Worm (Caenorhabditis elegans) whole organism, L2 larva: ENCODE results near the gene cbp-1.

Source experiments
- F13H6.1 ChIP-seq: sonication (generic microtip); optimal IDR thresholded peaks from 2 replicates; lab custom pipeline; 2016; ENCODE audit warnings: missing genetic modification characterization, missing compliant biosample characterization
- R02D3.7 ChIP-seq: fragments of 150-350 bp; optimal IDR thresholded peaks from 2 replicates; lab custom pipeline; 2014; ENCODE audit warnings: missing biosample characterization, missing genetic modification characterization
- Y55F3AM.14 ChIP-seq: fragments of 200-800 bp; sonication (Bioruptor generic); optimal IDR thresholded peaks from 2 replicates; lab custom pipeline; 2018; ENCODE audit warnings: mild to moderate bottlenecking, missing genetic modification characterization, missing compliant biosample characterization
- ZK546.5 ChIP-seq: sonication (generic microtip); optimal IDR thresholded peaks from 2 replicates; lab custom pipeline; 2017; ENCODE audit warnings: missing biosample characterization, missing genetic modification characterization
- alr-1 ChIP-seq: fragments of 150-350 bp; optimal IDR thresholded peaks from 2 replicates; lab custom pipeline; 2014; ENCODE audit warnings: missing biosample characterization, missing genetic modification characterization
- aly-2 ChIP-seq: fragments of 150-350 bp; optimal IDR thresholded peaks from 2 replicates; lab custom pipeline; 2014; ENCODE audit warnings: missing biosample characterization, missing genetic modification characterization
- ama-1 ChIP-seq: fragments of 150-350 bp; optimal IDR thresholded peaks from 2 replicates; lab custom pipeline; 2018; ENCODE audit warnings: inconsistent platforms
- blmp-1 ChIP-seq: sonication (generic microtip); optimal IDR thresholded peaks from 2 replicates; lab custom pipeline; 2017; ENCODE audit warnings: missing genetic modification characterization, mild to moderate bottlenecking, missing compliant biosample characterization, antibody characterized with exemption, moderate library complexity; ENCODE audit not compliant: insufficient read depth
- ceh-16 ChIP-seq: fragments of 150-350 bp; optimal IDR thresholded peaks from 2 replicates; lab custom pipeline; 2014; ENCODE audit warnings: missing biosample characterization, missing genetic modification characterization
- crh-2 ChIP-seq: sonication (generic microtip); optimal IDR thresholded peaks from 2 replicates; lab custom pipeline; 2017; ENCODE audit warnings: missing biosample characterization, missing genetic modification characterization
- dmd-4 ChIP-seq: sonication (generic microtip); optimal IDR thresholded peaks from 2 replicates; lab custom pipeline; 2017; ENCODE audit warnings: missing biosample characterization, missing genetic modification characterization
- elt-1 ChIP-seq: fragments of 150-350 bp; optimal IDR thresholded peaks from 2 replicates; lab custom pipeline; 2014; ENCODE audit warnings: missing biosample characterization, missing genetic modification characterization
- elt-3 ChIP-seq: sonication (generic microtip); optimal IDR thresholded peaks from 2 replicates; lab custom pipeline; 2017; ENCODE audit warnings: missing biosample characterization, missing genetic modification characterization
- fos-1 ChIP-seq: fragments of 150-350 bp; optimal IDR thresholded peaks from 2 replicates; lab custom pipeline; 2014; ENCODE audit warnings: missing biosample characterization, missing genetic modification characterization
- lin-11 ChIP-seq: fragments of 150-350 bp; sonication (generic microtip); optimal IDR thresholded peaks from 2 replicates; lab custom pipeline; 2014; ENCODE audit warnings: missing biosample characterization, missing genetic modification characterization, inconsistent platforms, mixed read lengths
- lin-13 ChIP-seq: fragments of 150-350 bp; optimal IDR thresholded peaks from 2 replicates; lab custom pipeline; 2014; ENCODE audit warnings: missing biosample characterization, missing genetic modification reagents, missing genetic modification characterization
- lin-39 ChIP-seq: fragments of 150-350 bp; optimal IDR thresholded peaks from 2 replicates; lab custom pipeline; 2014; ENCODE audit warnings: missing biosample characterization, missing genetic modification reagents, missing genetic modification characterization
- lsy-2 ChIP-seq, 2 experiments: fragments of 150-350 bp in 1 of 2; sonication (generic microtip) in 1 of 2; optimal IDR thresholded peaks; 2 replicates each; lab custom pipeline; 2014 to 2017; ENCODE audit warnings: missing biosample characterization in 2 of 2, missing genetic modification characterization in 2 of 2
- mab-5 ChIP-seq: fragments of 150-350 bp; optimal IDR thresholded peaks from 2 replicates; lab custom pipeline; 2014; ENCODE audit warnings: missing biosample characterization, missing genetic modification characterization
- nhr-11 ChIP-seq: fragments of 150-350 bp; optimal IDR thresholded peaks from 2 replicates; lab custom pipeline; 2014; ENCODE audit warnings: missing biosample characterization, missing genetic modification characterization
- nhr-12 ChIP-seq: fragments of 150-350 bp; optimal IDR thresholded peaks from 2 replicates; lab custom pipeline; 2014; ENCODE audit warnings: missing biosample characterization, missing genetic modification characterization
- nhr-129 ChIP-seq: fragments of 150-350 bp; optimal IDR thresholded peaks from 2 replicates; lab custom pipeline; 2014; ENCODE audit warnings: missing biosample characterization, missing genetic modification characterization
- nhr-23 ChIP-seq: fragments of 150-350 bp; optimal IDR thresholded peaks from 2 replicates; lab custom pipeline; 2014; ENCODE audit warnings: missing biosample characterization, missing genetic modification reagents, missing genetic modification characterization
- nhr-237 ChIP-seq: fragments of 150-350 bp; optimal IDR thresholded peaks from 2 replicates; lab custom pipeline; 2014; ENCODE audit warnings: missing biosample characterization, missing genetic modification characterization
- nhr-25 ChIP-seq: fragments of 150-350 bp; sonication (generic microtip); optimal IDR thresholded peaks from 3 replicates; lab custom pipeline; 2014; ENCODE audit warnings: missing biosample characterization, missing genetic modification characterization
- nhr-6 ChIP-seq: fragments of 150-350 bp; optimal IDR thresholded peaks from 2 replicates; lab custom pipeline; 2014; ENCODE audit warnings: missing biosample characterization, missing genetic modification characterization
- nhr-77 ChIP-seq: fragments of 150-350 bp; optimal IDR thresholded peaks from 2 replicates; lab custom pipeline; 2014; ENCODE audit warnings: missing biosample characterization, missing genetic modification characterization
- sem-4 ChIP-seq: fragments of 150-350 bp; optimal IDR thresholded peaks from 2 replicates; lab custom pipeline; 2014; ENCODE audit warnings: missing biosample characterization, missing genetic modification reagents, missing genetic modification characterization
- skn-1 ChIP-seq: sonication (generic microtip); optimal IDR thresholded peaks from 2 replicates; lab custom pipeline; 2017; ENCODE audit warnings: missing biosample characterization, missing genetic modification characterization
- sma-3 ChIP-seq: sonication (generic microtip); optimal IDR thresholded peaks from 2 replicates; lab custom pipeline; 2016; ENCODE audit warnings: missing genetic modification reagents, missing genetic modification characterization, missing compliant biosample characterization
- snpc-4 ChIP-seq: fragments of 150-350 bp; optimal IDR thresholded peaks from 2 replicates; lab custom pipeline; 2014; ENCODE audit warnings: missing biosample characterization, missing genetic modification characterization
- unc-39 ChIP-seq: fragments of 150-350 bp; optimal IDR thresholded peaks from 2 replicates; lab custom pipeline; 2014; ENCODE audit warnings: missing biosample characterization, missing genetic modification characterization
- unc-55 ChIP-seq: fragments of 150-350 bp; sonication (generic microtip); optimal IDR thresholded peaks from 3 replicates; lab custom pipeline; 2014; ENCODE audit warnings: missing biosample characterization, missing genetic modification reagents, missing genetic modification characterization
- unc-62 ChIP-seq: fragments of 150-350 bp; optimal IDR thresholded peaks from 2 replicates; lab custom pipeline; 2014; ENCODE audit warnings: missing biosample characterization, missing genetic modification reagents, missing genetic modification characterization
- zag-1 ChIP-seq: fragments of 150-350 bp; optimal IDR thresholded peaks from 2 replicates; lab custom pipeline; 2014; ENCODE audit warnings: missing biosample characterization, missing genetic modification characterization
- ztf-1 ChIP-seq: fragments of 200-800 bp; sonication (Bioruptor generic); conservative IDR thresholded peaks from 2 replicates; pipeline ENCODE4 v1.3.6; 2022; ENCODE audit warnings: missing genetic modification characterization, missing compliant biosample characterization
- ztf-4 ChIP-seq: fragments of 150-350 bp; optimal IDR thresholded peaks from 2 replicates; lab custom pipeline; 2014; ENCODE audit warnings: missing biosample characterization, missing genetic modification characterization

cbp-1 gene

DNA sequence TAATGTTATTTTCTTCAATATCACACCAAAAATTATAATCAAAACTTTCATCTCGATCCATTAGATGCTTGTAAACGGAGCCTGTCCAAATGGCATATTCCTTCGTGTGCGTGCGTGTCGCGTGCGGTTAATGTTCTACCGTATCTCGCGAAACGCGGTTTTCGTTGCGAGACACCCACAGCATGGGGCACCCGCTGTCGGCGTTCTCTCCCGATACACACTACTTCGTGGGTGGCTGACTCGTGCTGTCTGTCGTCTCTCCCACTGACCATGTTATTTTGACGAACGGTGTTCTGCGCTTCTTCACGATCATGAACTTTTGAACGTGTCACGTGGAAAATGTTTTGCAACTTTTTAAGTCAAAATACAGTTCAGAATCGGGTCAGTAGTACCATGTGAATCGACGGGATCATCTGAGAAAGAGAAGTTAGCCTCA lies 826 bp upstream of the cbp-1 start (continued):
- TF ChIP-seq nhr-23 (tag; lab: Kevin White, UChicago) (no peak), nhr-11 (tag; lab: Kevin White, UChicago) (no peak), blmp-1 (tag; lab: Kevin White, UChicago) (peak; percentile 83), sma-3 (GFP tag; lab: Kevin White, UChicago) (peak; percentile 100), F13H6.1 (peak; percentile 99), nhr-129 (tag; lab: Kevin White, UChicago) (peak; percentile 98), sem-4 (peak; percentile 98), unc-55 (GFP tag; lab: Kevin White, UChicago) (peak; percentile 96), R02D3.7 (peak; percentile 59), alr-1 (no peak), lin-13 (peak; percentile 97), lin-11 (tag; lab: Kevin White, UChicago) (peak; percentile 98), snpc-4 (tag; lab: Kevin White, UChicago) (peak; percentile 86), mab-5 (tag; lab: Kevin White, UChicago) (peak; percentile 77), crh-2 (tag; lab: Kevin White, UChicago) (peak; percentile 99), zag-1 (tag; lab: Kevin White, UChicago) (peak; percentile 94), ceh-16 (peak; percentile 99), aly-2 (tag; lab: Kevin White, UChicago) (no peak), elt-1 (tag; lab: Kevin White, UChicago) (peak; percentile 57), nhr-77 (tag; lab: Kevin White, UChicago) (peak; percentile 47), dmd-4 (tag; lab: Kevin White, UChicago) (no peak), ztf-4 (tag; lab: Kevin White, UChicago) (peak; percentile 99), nhr-6 (tag; lab: Kevin White, UChicago) (peak; percentile 94), ZK546.5 (tag; lab: Kevin White, UChicago) (peak; percentile 91), ztf-1 (GFP tag; lab: Robert Waterston, UW) (0 out of 2 replicates have a peak, but pooled peaks have one; percentile 45), nhr-12 (tag; lab: Kevin White, UChicago) (peak; percentile 61)

DNA sequence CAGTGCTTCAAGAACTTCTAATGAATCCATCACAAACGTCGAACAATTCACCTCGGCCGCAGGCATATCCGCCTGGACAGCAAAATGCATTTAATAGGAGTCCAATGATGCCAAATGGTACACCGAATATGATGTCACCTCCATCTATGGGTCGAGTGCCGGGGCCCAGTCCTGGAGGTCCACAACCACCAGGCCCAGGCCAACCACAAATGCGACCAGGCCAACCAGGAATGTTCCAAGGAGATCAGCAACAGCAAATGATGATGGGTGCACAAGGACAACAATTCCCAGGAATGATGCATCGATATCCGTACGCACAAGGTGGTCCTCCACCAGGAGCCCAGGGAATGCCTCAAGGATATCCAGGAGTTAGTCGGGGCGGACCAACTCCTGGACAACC lies 786 bp downstream of the cbp-1 start:
- TF ChIP-seq R02D3.7: no peak

DNA sequence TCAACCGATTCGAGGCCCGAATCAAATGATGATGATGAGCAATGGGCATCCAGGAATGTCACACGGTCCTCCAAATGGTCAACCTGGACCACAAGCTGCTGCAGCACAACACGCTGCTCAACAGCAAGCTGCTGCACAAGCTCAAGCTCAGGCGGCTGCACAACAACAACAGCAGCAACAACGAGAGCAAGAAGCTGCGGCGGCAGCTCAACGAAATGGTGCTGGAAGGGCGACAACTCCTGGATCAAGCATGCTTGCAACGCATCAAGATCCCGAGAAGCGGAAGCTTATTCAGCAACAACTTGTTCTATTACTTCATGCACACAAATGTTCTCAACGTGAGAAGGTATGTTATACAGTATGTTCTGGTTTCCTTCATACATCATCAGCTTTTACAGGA lies 1.7 kb downstream of the cbp-1 start:
- no peak for TF ChIP-seq nhr-25 (tag; lab: Kevin White, UChicago)
- no peak for TF ChIP-seq unc-62 (GFP tag; lab: Kevin White, UChicago)
- no peak for TF ChIP-seq ztf-1 (GFP tag; lab: Robert Waterston, UW)
- TF ChIP-seq Y55F3AM.14 (GFP tag; lab: Kevin White, UChicago): no peak
- TF ChIP-seq, all 48 proteins: peak for 0

ce11 chrIII:9770590-9770989 lies 4.3 kb downstream of the cbp-1 start:
- TF ChIP-seq sma-3 (GFP tag; lab: Kevin White, UChicago): no peak
- TF ChIP-seq nhr-12 (tag; lab: Kevin White, UChicago): no peak
- no peak for TF ChIP-seq dmd-4 (tag; lab: Kevin White, UChicago)
- no peak for TF ChIP-seq ztf-4 (tag; lab: Kevin White, UChicago)
- TF ChIP-seq skn-1: no peak
- TF ChIP-seq ceh-16: no peak
- no peak for TF ChIP-seq nhr-11 (tag; lab: Kevin White, UChicago)
- TF ChIP-seq lsy-2 (tag; optimal IDR thresholded peaks at IDR 0.05; lab: Kevin White, UChicago): no peak
- no peak for TF ChIP-seq unc-39 (tag; lab: Kevin White, UChicago)
- no peak for TF ChIP-seq fos-1 (tag; lab: Kevin White, UChicago)
- TF ChIP-seq, all 48 proteins: peak for 0

DNA sequence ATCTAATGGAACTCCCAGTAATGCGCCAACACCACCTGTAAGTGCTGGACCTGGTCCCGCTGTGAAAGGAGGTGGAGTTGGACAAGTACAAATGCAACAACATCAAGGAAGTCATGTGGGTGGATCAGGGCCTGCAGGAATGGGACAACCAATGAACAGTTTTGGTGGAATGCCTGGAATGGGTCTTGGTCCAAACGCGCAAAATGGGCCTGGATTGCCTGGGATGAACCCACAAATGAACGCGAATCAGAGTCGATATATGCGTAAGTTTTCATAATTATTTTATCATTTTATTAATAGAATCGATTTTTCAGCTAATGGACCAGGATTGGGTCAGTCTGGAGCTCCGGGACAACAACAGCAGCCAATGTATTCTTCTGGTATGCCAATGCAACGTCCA lies 6.1 kb downstream of the cbp-1 start:
- TF ChIP-seq ZK546.5 (tag; lab: Kevin White, UChicago) (no peak), alr-1 (no peak), blmp-1 (tag; lab: Kevin White, UChicago) (no peak), lin-39 (tag; lab: Kevin White, UChicago) (no peak), crh-2 (tag; lab: Kevin White, UChicago) (no peak), unc-39 (tag; lab: Kevin White, UChicago) (no peak), nhr-23 (tag; lab: Kevin White, UChicago) (no peak), nhr-12 (tag; lab: Kevin White, UChicago) (no peak), elt-3 (tag; lab: Kevin White, UChicago) (no peak), nhr-237 (tag; lab: Kevin White, UChicago) (no peak), skn-1 (no peak), dmd-4 (tag; lab: Kevin White, UChicago) (no peak), Y55F3AM.14 (GFP tag; lab: Kevin White, UChicago) (no peak), mab-5 (tag; lab: Kevin White, UChicago) (no peak), aly-2 (tag; lab: Kevin White, UChicago) (no peak), sma-3 (GFP tag; lab: Kevin White, UChicago) (no peak), ama-1 (lab: Kevin White, UChicago) (no peak)
- TF ChIP-seq, all 48 proteins: peak for 0
